Worm (Caenorhabditis elegans) whole organism, young adult: ENCODE results near the gene C05D12.7.
A peak's percentile ranks its signal among the peaks of the same experiment; 100 is the strongest.

ENCODE experiments used
- B0336.3 ChIP-seq: fragments of 200-800 bp; sonication (Bioruptor generic); IDR thresholded peaks from 2 replicates; pipeline ENCODE4 v1.3.6; 2022; ENCODE audit warnings: missing genetic modification characterization, missing compliant biosample characterization
- C17E4.6 ChIP-seq: fragments of 200-800 bp; sonication (Bioruptor generic); IDR thresholded peaks from 2 replicates; pipeline ENCODE4 v1.3.6; 2022; ENCODE audit warnings: missing genetic modification reagents, missing genetic modification characterization, missing compliant biosample characterization
- D2030.7 ChIP-seq: fragments of 200-800 bp; sonication (Bioruptor generic); IDR thresholded peaks from 2 replicates; pipeline ENCODE4 v1.3.6; 2022; ENCODE audit warnings: missing genetic modification reagents, missing genetic modification characterization, missing compliant biosample characterization
- F22D6.2 ChIP-seq: sonication (generic microtip); optimal IDR thresholded peaks from 2 replicates; lab custom pipeline; 2016; ENCODE audit warnings: mild to moderate bottlenecking, missing genetic modification characterization, missing compliant biosample characterization
- F57A8.1 ChIP-seq: fragments of 200-800 bp; sonication (Bioruptor generic); optimal IDR thresholded peaks from 2 replicates; lab custom pipeline; 2018; ENCODE audit warnings: mild to moderate bottlenecking, missing genetic modification characterization, moderate library complexity, missing compliant biosample characterization
- F57C9.4 ChIP-seq: sonication (generic microtip); optimal IDR thresholded peaks from 2 replicates; lab custom pipeline; 2017; ENCODE audit warnings: mild to moderate bottlenecking, missing genetic modification characterization, missing compliant biosample characterization
- Y67H2A.10 ChIP-seq: fragments of 200-800 bp; sonication (Bioruptor generic); conservative IDR thresholded peaks from 2 replicates; pipeline ENCODE4 v1.3.6; 2022; ENCODE audit warnings: missing genetic modification reagents, missing genetic modification characterization, missing compliant biosample characterization
- akir-1 ChIP-seq: fragments of 200-800 bp; sonication (Bioruptor generic); optimal IDR thresholded peaks from 2 replicates; lab custom pipeline; 2018; ENCODE audit warnings: mild to moderate bottlenecking, missing genetic modification characterization, moderate library complexity, missing compliant biosample characterization
- aptf-2 ChIP-seq: fragments of 200-800 bp; sonication (Bioruptor generic); conservative IDR thresholded peaks from 2 replicates; pipeline ENCODE4 v1.3.6; 2022; ENCODE audit warnings: missing genetic modification reagents, missing genetic modification characterization, missing compliant biosample characterization
- attf-6 ChIP-seq: fragments of 200-800 bp; sonication (Bioruptor generic); IDR thresholded peaks from 2 replicates; pipeline ENCODE4 v1.3.6; 2022; ENCODE audit warnings: missing genetic modification reagents, missing genetic modification characterization, missing compliant biosample characterization
- bed-1 ChIP-seq: fragments of 200-800 bp; sonication (Bioruptor generic); IDR thresholded peaks from 2 replicates; pipeline ENCODE4 v1.3.6; 2022; ENCODE audit warnings: missing genetic modification reagents, missing genetic modification characterization, missing compliant biosample characterization
- cebp-1 ChIP-seq, 2 experiments: fragments of 200-800 bp in 1 of 2; sonication (Bioruptor generic) in 1 of 2; sonication (generic microtip) in 1 of 2; IDR thresholded peaks in 1 of 2; optimal IDR thresholded peaks in 1 of 2; 2 replicates each; pipeline versions ENCODE4 v1.3.6 to Lab custom; 2017 to 2022; ENCODE audit warnings: missing compliant biosample characterization in 2 of 2, missing genetic modification characterization in 2 of 2, mild to moderate bottlenecking in 1 of 2, missing genetic modification reagents in 1 of 2, moderate library complexity in 1 of 2
- cebp-2 ChIP-seq: fragments of 200-800 bp; sonication (Bioruptor generic); IDR thresholded peaks from 2 replicates; pipeline ENCODE4 v1.3.6; 2022; ENCODE audit warnings: missing genetic modification characterization, missing compliant biosample characterization
- ceh-100 ChIP-seq: fragments of 200-800 bp; sonication (Bioruptor generic); IDR thresholded peaks from 2 replicates; pipeline ENCODE4 v1.3.6; 2022; ENCODE audit warnings: missing genetic modification reagents, missing genetic modification characterization, missing compliant biosample characterization
- ceh-58 ChIP-seq: fragments of 200-800 bp; sonication (Bioruptor generic); IDR thresholded peaks from 2 replicates; pipeline ENCODE4 v1.3.6; 2022; ENCODE audit warnings: missing genetic modification characterization, missing compliant biosample characterization
- ceh-91 ChIP-seq: fragments of 200-800 bp; sonication (Bioruptor generic); IDR thresholded peaks from 2 replicates; pipeline ENCODE4 v1.3.6; 2022; ENCODE audit warnings: missing genetic modification reagents, missing genetic modification characterization, missing compliant biosample characterization
- chd-7 ChIP-seq: sonication (generic microtip); optimal IDR thresholded peaks from 2 replicates; lab custom pipeline; 2016; ENCODE audit warnings: mild to moderate bottlenecking, missing genetic modification characterization, moderate library complexity, missing compliant biosample characterization
- die-1 ChIP-seq: sonication (generic microtip); optimal IDR thresholded peaks from 2 replicates; lab custom pipeline; 2016; ENCODE audit warnings: missing genotype, mild to moderate bottlenecking, missing genetic modification characterization, missing compliant biosample characterization
- dpff-1 ChIP-seq: sonication (generic microtip); optimal IDR thresholded peaks from 2 replicates; lab custom pipeline; 2017; ENCODE audit warnings: mild to moderate bottlenecking, missing genetic modification characterization, missing compliant biosample characterization
- dpl-1 ChIP-seq: fragments of 150-350 bp; optimal IDR thresholded peaks from 2 replicates; lab custom pipeline; 2014; ENCODE audit warnings: missing biosample characterization, missing genetic modification reagents, missing genetic modification characterization
- egl-44 ChIP-seq: fragments of 200-800 bp; sonication (Bioruptor generic); IDR thresholded peaks from 2 replicates; pipeline ENCODE4 v1.3.6; 2022; ENCODE audit warnings: missing genetic modification reagents, missing genetic modification characterization, missing compliant biosample characterization
- ekl-4 ChIP-seq: fragments of 200-800 bp; sonication (Bioruptor generic); IDR thresholded peaks from 2 replicates; pipeline ENCODE4 v1.3.6; 2022; ENCODE audit warnings: missing genetic modification reagents, missing genetic modification characterization, missing compliant biosample characterization
- hlh-26 ChIP-seq: fragments of 200-800 bp; sonication (Bioruptor generic); conservative IDR thresholded peaks from 2 replicates; pipeline ENCODE4 v1.3.6; 2022; ENCODE audit warnings: missing genetic modification reagents, missing genetic modification characterization, missing compliant biosample characterization
- hsf-1 ChIP-seq: fragments of 200-800 bp; sonication (Bioruptor generic); IDR thresholded peaks from 2 replicates; pipeline ENCODE4 v1.3.6; 2022; ENCODE audit warnings: missing genetic modification reagents, missing genetic modification characterization, missing compliant biosample characterization
- let-526 ChIP-seq: fragments of 200-800 bp; sonication (Bioruptor generic); IDR thresholded peaks from 2 replicates; pipeline ENCODE4 v1.3.6; 2022; ENCODE audit warnings: missing genetic modification reagents, missing genetic modification characterization, missing compliant biosample characterization
- lin-26 ChIP-seq: fragments of 200-800 bp; sonication (Bioruptor generic); IDR thresholded peaks from 2 replicates; pipeline ENCODE4 v1.3.6; 2022; ENCODE audit warnings: missing genetic modification reagents, missing genetic modification characterization, missing compliant biosample characterization
- madf-6 ChIP-seq: fragments of 200-800 bp; sonication (Bioruptor generic); IDR thresholded peaks from 2 replicates; pipeline ENCODE4 v1.3.6; 2022; ENCODE audit warnings: missing genetic modification reagents, missing genetic modification characterization, missing compliant biosample characterization
- madf-8 ChIP-seq: fragments of 200-800 bp; sonication (Bioruptor generic); conservative IDR thresholded peaks from 2 replicates; pipeline ENCODE4 v1.3.6; 2022; ENCODE audit warnings: missing genetic modification reagents, missing genetic modification characterization, missing compliant biosample characterization
- mcd-1 ChIP-seq: fragments of 200-800 bp; sonication (Bioruptor generic); IDR thresholded peaks from 2 replicates; pipeline ENCODE4 v1.3.6; 2022; ENCODE audit warnings: missing genetic modification reagents, missing genetic modification characterization, missing compliant biosample characterization
- mel-28 ChIP-seq: sonication (generic microtip); optimal IDR thresholded peaks from 2 replicates; lab custom pipeline; 2016; ENCODE audit warnings: borderline replicate concordance, mild to moderate bottlenecking, missing genetic modification characterization, missing compliant biosample characterization
- nfya-1 ChIP-seq: sonication (generic microtip); optimal IDR thresholded peaks from 2 replicates; lab custom pipeline; 2017; ENCODE audit warnings: antibody characterized with exemption, missing compliant biosample characterization, missing genetic modification characterization, borderline replicate concordance; ENCODE audit not compliant: insufficient read depth
- nfya-2 ChIP-seq: fragments of 200-800 bp; sonication (Bioruptor generic); IDR thresholded peaks from 2 replicates; pipeline ENCODE4 v1.3.6; 2022; ENCODE audit warnings: missing genetic modification reagents, missing genetic modification characterization, missing compliant biosample characterization
- nhr-179 ChIP-seq: sonication (generic microtip); optimal IDR thresholded peaks from 2 replicates; lab custom pipeline; 2016; ENCODE audit warnings: mild to moderate bottlenecking, missing genetic modification characterization, missing compliant biosample characterization
- nhr-80 ChIP-seq: sonication (generic microtip); optimal IDR thresholded peaks from 2 replicates; lab custom pipeline; 2016; ENCODE audit warnings: missing genetic modification characterization, missing compliant biosample characterization
- rec-8 ChIP-seq, 2 experiments: sonication (generic microtip); optimal IDR thresholded peaks; 2 replicates each; lab custom pipeline; 2016; ENCODE audit warnings: mild to moderate bottlenecking in 2 of 2, missing genetic modification characterization in 2 of 2, missing genetic modification reagents in 2 of 2, missing genotype in 2 of 2, missing biosample characterization in 1 of 2, missing compliant biosample characterization in 1 of 2, moderate library complexity in 1 of 2
- sdz-38 ChIP-seq: sonication (generic microtip); optimal IDR thresholded peaks from 2 replicates; lab custom pipeline; 2016; ENCODE audit warnings: missing genotype, missing genetic modification characterization, missing compliant biosample characterization
- snpc-1.1 ChIP-seq: sonication (generic microtip); optimal IDR thresholded peaks from 2 replicates; lab custom pipeline; 2017; ENCODE audit warnings: missing genetic modification characterization, mild to moderate bottlenecking, missing compliant biosample characterization, antibody characterized with exemption, moderate library complexity, missing genotype, missing genetic modification reagents; ENCODE audit not compliant: insufficient read depth
- snpc-1.3 ChIP-seq: sonication (generic microtip); optimal IDR thresholded peaks from 2 replicates; lab custom pipeline; 2017; ENCODE audit warnings: missing genetic modification characterization, mild to moderate bottlenecking, missing compliant biosample characterization, antibody characterized with exemption, moderate library complexity, missing genotype, missing genetic modification reagents; ENCODE audit not compliant: insufficient read depth
- somi-1 ChIP-seq: fragments of 200-800 bp; sonication (Bioruptor generic); optimal IDR thresholded peaks from 2 replicates; lab custom pipeline; 2018; ENCODE audit warnings: mild to moderate bottlenecking, missing genetic modification characterization, missing compliant biosample characterization
- tlf-1 ChIP-seq: fragments of 200-800 bp; sonication (Bioruptor generic); optimal IDR thresholded peaks from 2 replicates; lab custom pipeline; 2018; ENCODE audit warnings: mild to moderate bottlenecking, missing genetic modification characterization, missing compliant biosample characterization
- unc-130 ChIP-seq: sonication (generic microtip); optimal IDR thresholded peaks from 2 replicates; lab custom pipeline; 2016; ENCODE audit warnings: missing genetic modification reagents, missing genetic modification characterization, missing compliant biosample characterization
- xnd-1 ChIP-seq: sonication (generic microtip); optimal IDR thresholded peaks from 2 replicates; lab custom pipeline; 2016; ENCODE audit warnings: missing genotype, missing genetic modification reagents, missing genetic modification characterization, missing compliant biosample characterization
- zfh-2 ChIP-seq: fragments of 200-800 bp; sonication (Bioruptor generic); conservative IDR thresholded peaks from 2 replicates; pipeline ENCODE4 v1.3.6; 2022; ENCODE audit warnings: missing genetic modification reagents, missing genetic modification characterization, missing compliant biosample characterization
- ztf-25 ChIP-seq: fragments of 200-800 bp; sonication (Bioruptor generic); IDR thresholded peaks from 2 replicates; pipeline ENCODE4 v1.3.6; 2022; ENCODE audit warnings: missing genetic modification reagents, missing genetic modification characterization, missing compliant biosample characterization
- ztf-28 ChIP-seq: fragments of 200-800 bp; sonication (Bioruptor generic); IDR thresholded peaks from 2 replicates; pipeline ENCODE4 v1.3.6; 2022; ENCODE audit warnings: missing genetic modification reagents, missing genetic modification characterization, missing compliant biosample characterization
- ztf-3 ChIP-seq: fragments of 200-800 bp; sonication (Bioruptor generic); optimal IDR thresholded peaks from 2 replicates; lab custom pipeline; 2018; ENCODE audit warnings: mild to moderate bottlenecking, missing genetic modification characterization, missing compliant biosample characterization

C05D12.7 gene

DNA sequence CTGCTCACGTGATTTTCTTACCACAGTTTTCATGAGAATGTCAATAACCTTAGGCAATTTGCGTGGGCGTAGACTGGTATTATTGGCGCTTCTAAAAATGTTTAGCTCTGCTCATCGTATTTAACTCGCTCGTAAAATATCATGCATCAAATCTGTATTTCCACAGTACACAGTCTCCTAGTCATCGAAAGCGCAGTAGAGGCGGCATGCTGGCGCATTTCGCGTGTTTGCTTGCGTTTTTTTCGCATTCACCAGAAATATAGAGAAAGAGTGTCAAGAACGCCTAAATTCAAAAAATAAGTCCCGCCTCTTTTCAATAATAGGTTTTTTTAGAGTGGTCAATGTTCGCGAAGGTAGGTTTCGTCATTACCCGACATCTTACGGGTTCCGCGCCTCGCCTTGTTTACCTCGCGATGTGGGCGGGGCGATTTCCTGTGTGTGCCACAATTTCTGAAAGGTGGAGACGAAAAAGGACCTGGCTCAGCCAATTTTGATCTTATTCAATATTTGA lies 33.2 kb upstream of the C05D12.7 start (continued):
- TF ChIP-seq snpc-1.1 (tag; lab: Kevin White, UChicago) (peak; percentile 96), dpl-1 (GFP tag; lab: Kevin White, UChicago) (no peak), sdz-38 (no peak), F22D6.2 (tag; lab: Kevin White, UChicago) (no peak), D2030.7 (GFP tag; lab: Robert Waterston, UW) (peak; percentile 98), snpc-1.3 (tag; lab: Kevin White, UChicago) (peak; percentile 88), hsf-1 (peak; percentile 76), aptf-2 (GFP tag; lab: Robert Waterston, UW) (no peak), nfya-1 (tag; lab: Kevin White, UChicago) (no peak), ztf-28 (GFP tag; lab: Robert Waterston, UW) (peak; percentile 89), ekl-4 (GFP tag; lab: Robert Waterston, UW) (peak; percentile 94), tlf-1 (GFP tag; lab: Kevin White, UChicago) (peak; percentile 87), F57C9.4 (tag; lab: Kevin White, UChicago) (no peak), madf-8 (GFP tag; lab: Robert Waterston, UW) (peak; percentile 75), nfya-2 (GFP tag; lab: Robert Waterston, UW) (no peak), C17E4.6 (peak; percentile 95), cebp-1 (GFP tag; IDR thresholded peaks at IDR 0.05; lab: Robert Waterston, UW) (no peak), cebp-1 (tag; optimal IDR thresholded peaks at IDR 0.05; lab: Kevin White, UChicago) (peak; percentile 69), rec-8 (tag; optimal IDR thresholded peaks at IDR 0.05; lab: Kevin White, UChicago) (peak; percentile 46 to 81), ztf-3 (GFP tag; lab: Kevin White, UChicago) (no peak), nhr-80 (tag; lab: Kevin White, UChicago) (peak; percentile 44), mcd-1 (GFP tag; lab: Robert Waterston, UW) (peak; percentile 86), dpff-1 (tag; lab: Kevin White, UChicago) (peak; percentile 73), ceh-100 (GFP tag; lab: Robert Waterston, UW) (peak; percentile 83), attf-6 (GFP tag; lab: Robert Waterston, UW) (peak; percentile 98), Y67H2A.10 (peak; percentile 39), ceh-58 (GFP tag; lab: Robert Waterston, UW) (no peak), ceh-91 (peak; percentile 86), madf-6 (GFP tag; lab: Robert Waterston, UW) (peak; percentile 87), unc-130 (peak; percentile 86), die-1 (peak; percentile 51), B0336.3 (GFP tag; lab: Robert Waterston, UW) (peak; percentile 98), let-526 (GFP tag; lab: Robert Waterston, UW) (0 out of 2 replicates have a peak, but pooled peaks have one; percentile 39), zfh-2 (GFP tag; lab: Robert Waterston, UW) (no peak), cebp-2 (GFP tag; lab: Robert Waterston, UW) (0 out of 2 replicates have a peak, but pooled peaks have one; percentile 57), F57A8.1 (GFP tag; lab: Kevin White, UChicago) (no peak), ztf-25 (GFP tag; lab: Robert Waterston, UW) (0 out of 2 replicates have a peak, but pooled peaks have one; percentile 61), egl-44 (GFP tag; lab: Robert Waterston, UW) (no peak; the same call in 1 of the 2 replicates), lin-26 (GFP tag; lab: Robert Waterston, UW) (peak; percentile 92), akir-1 (no peak), chd-7 (peak; percentile 84), mel-28 (peak; percentile 20), xnd-1 (peak; percentile 65), hlh-26 (GFP tag; lab: Robert Waterston, UW) (no peak), somi-1 (GFP tag; lab: Kevin White, UChicago) (no peak), nhr-179 (no peak), bed-1 (GFP tag; lab: Robert Waterston, UW) (0 out of 2 replicates have a peak, but pooled peaks have one; percentile 75)
